Worm (Caenorhabditis elegans) whole organism, L2 larva: ENCODE results near the gene par-3.

Experiments used
- F13H6.1 ChIP-seq: sonication (generic microtip); optimal IDR thresholded peaks from 2 replicates; lab custom pipeline; 2016; ENCODE audit warnings: missing genetic modification characterization, missing compliant biosample characterization
- aly-2 ChIP-seq: fragments of 150-350 bp; optimal IDR thresholded peaks from 2 replicates; lab custom pipeline; 2014; ENCODE audit warnings: missing biosample characterization, missing genetic modification characterization
- ama-1 ChIP-seq: fragments of 150-350 bp; optimal IDR thresholded peaks from 2 replicates; lab custom pipeline; 2018; ENCODE audit warnings: inconsistent platforms
- dmd-4 ChIP-seq: sonication (generic microtip); optimal IDR thresholded peaks from 2 replicates; lab custom pipeline; 2017; ENCODE audit warnings: missing biosample characterization, missing genetic modification characterization
- fos-1 ChIP-seq: fragments of 150-350 bp; optimal IDR thresholded peaks from 2 replicates; lab custom pipeline; 2014; ENCODE audit warnings: missing biosample characterization, missing genetic modification characterization
- lsy-2 ChIP-seq, 2 experiments: fragments of 150-350 bp in 1 of 2; sonication (generic microtip) in 1 of 2; optimal IDR thresholded peaks; 2 replicates each; lab custom pipeline; 2014 to 2017; ENCODE audit warnings: missing biosample characterization in 2 of 2, missing genetic modification characterization in 2 of 2
- nhr-21 ChIP-seq: fragments of 150-350 bp; optimal IDR thresholded peaks from 2 replicates; lab custom pipeline; 2014; ENCODE audit warnings: missing biosample characterization, missing genetic modification characterization
- nhr-77 ChIP-seq: fragments of 150-350 bp; optimal IDR thresholded peaks from 2 replicates; lab custom pipeline; 2014; ENCODE audit warnings: missing biosample characterization, missing genetic modification characterization
- sem-4 ChIP-seq: fragments of 150-350 bp; optimal IDR thresholded peaks from 2 replicates; lab custom pipeline; 2014; ENCODE audit warnings: missing biosample characterization, missing genetic modification reagents, missing genetic modification characterization
- skn-1 ChIP-seq: sonication (generic microtip); optimal IDR thresholded peaks from 2 replicates; lab custom pipeline; 2017; ENCODE audit warnings: missing biosample characterization, missing genetic modification characterization

- TF ChIP-seq lsy-2 (tag; optimal IDR thresholded peaks at IDR 0.05; lab: Kevin White, UChicago) (peak in 1 of 2 experiments; percentile 48), nhr-77 (tag; lab: Kevin White, UChicago) (no peak), F13H6.1 (tag; lab: Kevin White, UChicago) (peak; percentile 78), skn-1 (tag; lab: Kevin White, UChicago) (no peak), aly-2 (no peak), nhr-21 (tag; lab: Kevin White, UChicago) (no peak), dmd-4 (tag; lab: Kevin White, UChicago) (no peak), fos-1 (tag; lab: Kevin White, UChicago) (peak; percentile 48), sem-4 (peak; percentile 24), ama-1 (lab: Kevin White, UChicago) (peak; percentile 48)
These were observed 24.2 kb downstream of the par-3 start for ce11 chrIII:5688246-5688645.
